Worm (Caenorhabditis elegans) whole organism, L4 larva: ENCODE measurements around the gene C18H7.4.

Experiments used
- madf-5 ChIP-seq, 2 experiments: fragments of 200-800 bp; sonication (Bioruptor generic); IDR thresholded peaks; 2 replicates each; pipeline ENCODE4 v1.3.6; 2022; ENCODE audit warnings: missing compliant biosample characterization in 2 of 2, missing genetic modification characterization in 2 of 2
- nhr-25 ChIP-seq: sonication (generic microtip); optimal IDR thresholded peaks from 2 replicates; lab custom pipeline; 2017; ENCODE audit warnings: missing genetic modification characterization, mild to moderate bottlenecking, missing compliant biosample characterization, antibody characterized with exemption, moderate library complexity, borderline replicate concordance; ENCODE audit not compliant: insufficient read depth
- nhr-76 ChIP-seq: fragments of 150-350 bp; optimal IDR thresholded peaks from 2 replicates; lab custom pipeline; 2014; ENCODE audit warnings: missing biosample characterization, missing genetic modification characterization
- pha-4 ChIP-seq, 2 experiments: fragments of 150-350 bp in 1 of 2; fragments of 200-800 bp in 1 of 2; sonication (Bioruptor generic) in 1 of 2; IDR thresholded peaks in 1 of 2; optimal IDR thresholded peaks in 1 of 2; 2 replicates each; pipeline versions ENCODE4 v1.3.6 to Lab custom; 2014 to 2022; ENCODE audit warnings: missing genetic modification characterization in 2 of 2, missing genetic modification reagents in 2 of 2, missing biosample characterization in 1 of 2, missing compliant biosample characterization in 1 of 2
- unc-130 ChIP-seq: sonication (generic microtip); optimal IDR thresholded peaks from 2 replicates; lab custom pipeline; 2016; ENCODE audit warnings: missing genetic modification reagents, missing genetic modification characterization, missing compliant biosample characterization

- TF ChIP-seq unc-130 (no peak), nhr-25 (tag; lab: Kevin White, UChicago) (no peak), pha-4 (GFP tag; IDR thresholded peaks at IDR 0.05; lab: Robert Waterston, UW) (no peak), pha-4 (tag; optimal IDR thresholded peaks at IDR 0.05; lab: Kevin White, UChicago) (no peak), nhr-76 (tag; lab: Kevin White, UChicago) (no peak), madf-5 (GFP tag; IDR thresholded peaks at IDR 0.05; lab: Robert Waterston, UW) (no peak)
Measured at ce11 chrIV:558735-559284, 34.3 kb upstream of the C18H7.4 start, which contains the start of gene efn-4.
